Worm (Caenorhabditis elegans): ENCODE results near the gene C46F11.5.

C46F11.5 gene

DNA sequence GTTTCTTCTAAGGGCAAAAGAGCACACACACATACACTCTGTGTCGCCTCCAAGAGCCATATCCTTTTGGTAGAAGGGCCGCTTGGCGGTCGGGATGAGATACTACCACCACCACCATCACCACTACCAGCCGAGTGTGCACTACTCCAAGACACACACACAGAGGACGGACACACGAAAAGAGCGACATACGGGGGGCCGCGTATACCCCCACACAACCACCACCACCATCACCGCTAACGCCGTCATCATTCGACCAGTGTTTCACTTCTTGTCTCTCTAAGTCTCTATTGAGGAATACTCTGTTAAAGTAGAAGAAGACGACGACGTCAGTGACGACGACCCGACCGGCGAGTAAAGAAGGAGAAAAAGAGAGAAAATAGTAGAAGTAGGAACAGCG, 36.8 kb downstream of the C46F11.5 start:
- peak; percentile 82 for TF ChIP-seq hmg-4 (GFP tag; optimal IDR thresholded peaks at IDR 0.05)
- no peak for TF ChIP-seq tbx-11 (GFP tag; IDR thresholded peaks at IDR 0.05)
- TF ChIP-seq ceh-36 (tag; optimal IDR thresholded peaks at IDR 0.05), result no peak
- peak; percentile 59 for TF ChIP-seq aly-1 (tag; optimal IDR thresholded peaks at IDR 0.05)
- no peak for TF ChIP-seq hmbx-1 (tag; optimal IDR thresholded peaks at IDR 0.05)
- no peak for TF ChIP-seq tra-4 (tag; optimal IDR thresholded peaks at IDR 0.05)
- 0 out of 2 replicates have a peak, but pooled peaks have one; percentile 11 for TF ChIP-seq sea-1 (GFP tag; conservative IDR thresholded peaks at IDR 0.05)
- no peak for TF ChIP-seq F13C5.2 (tag; optimal IDR thresholded peaks at IDR 0.05)
- no peak for TF ChIP-seq ama-1 (optimal IDR thresholded peaks at IDR 0.05)
- TF ChIP-seq scrt-1 (GFP tag; IDR thresholded peaks at IDR 0.05), result 0 out of 2 replicates have a peak, but pooled peaks have one; percentile 52
- TF ChIP-seq ets-7 (tag; optimal IDR thresholded peaks at IDR 0.05), result peak; percentile 7
- no peak for TF ChIP-seq tbx-37 (GFP tag; conservative IDR thresholded peaks at IDR 0.05)
- TF ChIP-seq pes-1 (GFP tag; IDR thresholded peaks at IDR 0.05), result peak; percentile 58; the same call in 1 of the 2 replicates
- no peak for TF ChIP-seq ceh-13 (GFP tag; optimal IDR thresholded peaks at IDR 0.05)
- TF ChIP-seq hnd-1 (tag; optimal IDR thresholded peaks at IDR 0.05), result no peak
- no peak for TF ChIP-seq B0310.2 (tag; optimal IDR thresholded peaks at IDR 0.05)
- no peak for TF ChIP-seq flt-1 (GFP tag; IDR thresholded peaks at IDR 0.05)

DNA sequence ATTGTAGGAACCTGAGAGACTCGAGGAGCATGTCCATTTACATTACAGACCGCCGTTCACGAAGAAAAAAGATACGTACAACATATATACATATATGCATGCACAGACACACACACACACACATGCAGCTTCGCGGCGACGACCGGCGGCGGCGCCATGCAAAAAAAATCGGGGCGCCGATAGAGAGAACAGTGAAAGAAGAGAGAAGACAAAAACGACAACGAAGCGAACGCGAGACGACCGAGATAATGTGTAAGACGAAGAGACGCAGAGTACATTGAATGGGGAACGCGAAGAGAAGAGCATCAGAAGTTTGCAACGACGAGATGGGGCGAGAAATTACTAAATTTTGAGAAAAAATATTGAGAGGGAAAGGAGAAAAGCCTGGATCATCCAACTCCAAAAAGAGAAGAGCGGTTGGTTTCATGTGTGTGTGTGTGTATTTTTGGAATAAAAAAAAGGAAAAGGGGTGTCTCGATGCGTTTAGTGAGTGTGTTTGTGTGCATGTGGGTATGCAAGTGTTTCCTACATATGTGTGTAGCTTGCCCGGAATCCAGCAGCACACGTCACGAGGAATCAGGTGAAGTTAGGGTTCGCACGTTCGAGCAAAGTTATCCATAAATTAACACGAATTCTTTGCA, 37.7 kb downstream of the C46F11.5 start:
- TF ChIP-seq flt-1 (GFP tag; IDR thresholded peaks at IDR 0.05) (no peak), pes-1 (GFP tag; IDR thresholded peaks at IDR 0.05) (no peak), tra-4 (tag; optimal IDR thresholded peaks at IDR 0.05) (no peak), scrt-1 (GFP tag; IDR thresholded peaks at IDR 0.05) (no peak)

DNA sequence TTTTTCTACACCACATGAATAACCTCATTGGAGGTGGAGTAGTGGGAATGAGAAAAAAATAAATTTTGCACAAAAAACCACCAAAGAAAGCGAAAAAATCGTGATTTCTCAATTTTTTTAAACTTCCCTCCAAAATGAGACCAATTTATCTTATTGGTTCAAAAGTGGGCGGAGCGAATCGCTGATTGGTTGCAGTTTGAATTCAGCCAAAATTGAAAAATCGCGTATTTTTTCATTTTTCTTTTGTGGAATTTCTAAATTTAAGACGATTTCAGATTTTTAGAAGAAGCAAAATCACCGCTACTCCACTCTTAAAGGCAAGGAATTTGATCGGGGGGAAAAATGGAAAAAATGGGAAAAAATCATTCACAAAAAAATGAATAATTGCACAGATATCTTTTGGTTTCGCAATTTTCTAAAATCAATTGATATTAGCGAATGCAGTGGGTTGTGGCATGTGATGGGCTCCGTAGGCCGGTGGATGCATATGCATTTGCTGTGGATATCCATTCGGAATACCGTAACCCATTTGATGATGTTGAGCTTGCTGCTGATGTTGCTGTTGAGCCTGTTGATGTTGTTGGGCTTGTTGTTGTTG, 44.4 kb downstream of the C46F11.5 start:
- no peak for TF ChIP-seq aly-1 (tag; optimal IDR thresholded peaks at IDR 0.05)

DNA sequence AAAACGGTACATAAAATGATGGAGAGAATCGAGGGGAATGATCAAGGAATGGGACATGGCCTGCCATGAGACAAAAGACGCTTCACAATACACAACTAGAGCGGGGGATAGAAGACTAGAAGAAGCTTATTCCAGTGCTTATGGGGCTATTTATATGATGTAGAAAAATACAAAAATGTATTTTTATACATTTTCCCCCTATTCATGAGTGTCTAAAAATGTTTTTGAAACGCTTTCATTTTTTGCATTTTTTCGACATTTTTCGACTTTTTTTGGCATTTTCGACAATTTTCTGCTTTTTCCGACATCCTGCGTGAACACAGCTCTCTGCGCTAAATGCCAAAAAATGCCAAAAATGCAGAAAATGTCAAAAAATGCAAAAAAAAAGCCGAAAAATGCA, 45.0 kb downstream of the C46F11.5 start:
- TF ChIP-seq tbx-11 (GFP tag; IDR thresholded peaks at IDR 0.05) (no peak), hmg-4 (GFP tag; optimal IDR thresholded peaks at IDR 0.05) (no peak), sea-1 (GFP tag; conservative IDR thresholded peaks at IDR 0.05) (no peak), ama-1 (optimal IDR thresholded peaks at IDR 0.05) (peak; percentile 69)

DNA sequence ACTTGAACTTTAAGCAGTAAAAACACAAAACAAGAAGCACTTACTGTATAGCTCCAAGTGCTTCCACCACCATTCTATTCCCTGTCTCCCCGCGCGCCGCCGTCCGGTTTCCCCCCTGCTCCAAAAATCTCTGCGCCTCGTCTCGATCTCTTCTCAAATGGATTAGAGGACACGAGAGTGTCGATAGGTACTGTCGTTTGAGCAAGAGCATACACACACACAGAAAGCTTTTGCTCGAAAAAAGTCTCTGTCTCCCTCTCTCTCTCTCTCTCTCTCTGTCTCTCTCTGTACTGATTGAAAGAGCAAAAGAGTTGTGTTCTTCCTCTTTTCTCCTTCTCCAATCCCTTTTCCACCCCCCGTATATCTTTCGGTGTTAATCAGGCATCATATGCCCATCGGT, 51.7 kb downstream of the C46F11.5 start:
- TF ChIP-seq hnd-1 (tag; optimal IDR thresholded peaks at IDR 0.05), result no peak
- no peak for TF ChIP-seq ceh-13 (GFP tag; optimal IDR thresholded peaks at IDR 0.05)
- TF ChIP-seq hmbx-1 (tag; optimal IDR thresholded peaks at IDR 0.05), result no peak
- TF ChIP-seq ama-1 (optimal IDR thresholded peaks at IDR 0.05), result no peak
- TF ChIP-seq tbx-11 (GFP tag; IDR thresholded peaks at IDR 0.05), result no peak
- TF ChIP-seq ceh-36 (tag; optimal IDR thresholded peaks at IDR 0.05), result no peak
